Worm (Caenorhabditis elegans): Measurements from ENCODE around the gene lurp-1.

DNA sequence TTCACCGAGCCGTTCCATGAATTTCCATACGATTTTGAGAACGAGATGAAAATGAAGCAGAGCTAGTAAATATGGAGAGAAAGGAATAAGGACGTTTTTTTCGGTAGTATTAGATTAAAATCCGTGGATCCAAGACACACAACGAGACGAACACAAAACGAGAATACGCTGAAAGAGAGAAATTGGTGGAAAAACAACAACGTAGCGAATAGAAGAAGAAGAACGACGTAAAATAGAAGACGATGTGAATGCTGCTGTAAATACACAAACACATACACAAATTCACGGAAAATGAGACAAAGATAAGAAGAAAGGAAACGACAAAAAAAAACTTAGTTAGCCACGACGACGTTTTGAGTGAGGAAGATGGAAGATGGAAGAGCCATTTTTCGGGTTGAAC is 46.0 kb upstream of the lurp-1 start:
- TF ChIP-seq hlh-30 (tag; optimal IDR thresholded peaks at IDR 0.05; ENCODE audit: insufficient read depth) (no peak), fkh-10 (GFP tag; optimal IDR thresholded peaks at IDR 0.05) (no peak), sdz-12 (GFP tag; optimal IDR thresholded peaks at IDR 0.05) (no peak), duxl-1 (tag; optimal IDR thresholded peaks at IDR 0.05; ENCODE audit: poor library complexity) (no peak), spr-3 (GFP tag; optimal IDR thresholded peaks at IDR 0.05) (no peak), pqm-1 (tag; optimal IDR thresholded peaks at IDR 0.05) (no peak), madf-9 (GFP tag; conservative IDR thresholded peaks at IDR 0.05) (no peak), F10B5.3 (tag; optimal IDR thresholded peaks at IDR 0.05) (no peak)

All from whole organism, L4 larva.